Worm (Caenorhabditis elegans) whole organism, L1 larva: ENCODE results near the gene best-24.

ENCODE experiments used
- C04F5.9 ChIP-seq: sonication (generic microtip); optimal IDR thresholded peaks from 2 replicates; lab custom pipeline; 2016; ENCODE audit warnings: missing genetic modification characterization, missing compliant biosample characterization
- C34B4.2 ChIP-seq: sonication (generic microtip); optimal IDR thresholded peaks from 2 replicates; lab custom pipeline; 2017; ENCODE audit warnings: mild to moderate bottlenecking, missing genetic modification characterization, missing compliant biosample characterization
- Y116A8C.19 ChIP-seq: sonication (generic microtip); optimal IDR thresholded peaks from 2 replicates; lab custom pipeline; 2016; ENCODE audit warnings: missing compliant biosample characterization, missing genetic modification characterization, borderline replicate concordance
- aha-1 ChIP-seq: fragments of 150-350 bp; optimal IDR thresholded peaks from 2 replicates; lab custom pipeline; 2014; ENCODE audit warnings: missing biosample characterization, missing genetic modification characterization
- alr-1 ChIP-seq: fragments of 200-800 bp; sonication (Bioruptor generic); optimal IDR thresholded peaks from 2 replicates; lab custom pipeline; 2018; ENCODE audit warnings: borderline replicate concordance, mild to moderate bottlenecking, missing genetic modification characterization, missing compliant biosample characterization
- aly-2 ChIP-seq: fragments of 150-350 bp; optimal IDR thresholded peaks from 2 replicates; lab custom pipeline; 2014; ENCODE audit warnings: missing biosample characterization, missing genetic modification characterization
- blmp-1 ChIP-seq: fragments of 150-350 bp; optimal IDR thresholded peaks from 2 replicates; lab custom pipeline; 2014; ENCODE audit warnings: missing biosample characterization, missing genetic modification characterization
- ceh-63 ChIP-seq: fragments of 200-800 bp; sonication (Bioruptor generic); optimal IDR thresholded peaks from 2 replicates; lab custom pipeline; 2018; ENCODE audit warnings: mild to moderate bottlenecking, missing genetic modification characterization, missing compliant biosample characterization
- ceh-82 ChIP-seq, 3 experiments: fragments of 150-350 bp in 1 of 3; sonication (generic microtip) in 2 of 3; optimal IDR thresholded peaks; 2 replicates each; lab custom pipeline; 2014 to 2017; ENCODE audit warnings: missing biosample characterization in 3 of 3, missing genetic modification characterization in 3 of 3
- efl-1 ChIP-seq, 4 experiments: fragments of 150-350 bp; optimal IDR thresholded peaks in 3 of 4; peaks in 1 of 4; 1 replicate in 1 of 4; 2 replicates in 3 of 4; lab custom pipeline; 2014; ENCODE audit warnings: missing biosample characterization in 2 of 4, missing genetic modification characterization in 2 of 4, missing genetic modification reagents in 2 of 4
- efl-3 ChIP-seq: fragments of 200-800 bp; sonication (Bioruptor generic); optimal IDR thresholded peaks from 2 replicates; lab custom pipeline; 2018; ENCODE audit warnings: mild to moderate bottlenecking, missing genetic modification characterization, missing compliant biosample characterization
- egl-27 ChIP-seq, 2 experiments: fragments of 150-350 bp in 1 of 2; sonication (generic microtip); optimal IDR thresholded peaks; 3 replicates each; lab custom pipeline; 2017 to 2018; ENCODE audit warnings: missing biosample characterization in 2 of 2, missing genetic modification characterization in 2 of 2, missing genetic modification reagents in 2 of 2
- elt-3 ChIP-seq, 6 experiments: fragments of 150-350 bp in 1 of 6; sonication (generic microtip); optimal IDR thresholded peaks; 2 replicates each; lab custom pipeline; 2017 to 2018; ENCODE audit warnings: missing biosample characterization in 6 of 6, missing genetic modification characterization in 6 of 6, inconsistent platforms in 1 of 6
- fos-1 ChIP-seq: fragments of 150-350 bp; optimal IDR thresholded peaks from 2 replicates; lab custom pipeline; 2014; ENCODE audit warnings: missing biosample characterization, missing genetic modification characterization
- grh-1 ChIP-seq: fragments of 200-800 bp; sonication (Bioruptor generic); IDR thresholded peaks from 2 replicates; pipeline ENCODE4 v1.3.6; 2022; ENCODE audit warnings: missing genetic modification reagents, missing genetic modification characterization, missing compliant biosample characterization
- hlh-17 ChIP-seq: fragments of 200-800 bp; sonication (Bioruptor generic); optimal IDR thresholded peaks from 2 replicates; lab custom pipeline; 2018; ENCODE audit warnings: missing genetic modification characterization, mild to moderate bottlenecking, missing compliant biosample characterization, moderate library complexity, borderline replicate concordance
- irx-1 ChIP-seq: sonication (generic microtip); optimal IDR thresholded peaks from 2 replicates; lab custom pipeline; 2016; ENCODE audit warnings: missing genetic modification characterization, missing compliant biosample characterization
- isw-1 ChIP-seq: fragments of 200-800 bp; sonication (Bioruptor generic); IDR thresholded peaks from 2 replicates; pipeline ENCODE4 v1.3.6; 2022; ENCODE audit warnings: missing genetic modification characterization, missing compliant biosample characterization
- lin-35 ChIP-seq, 2 experiments: fragments of 150-350 bp; optimal IDR thresholded peaks; 2 replicates each; lab custom pipeline; 2014; ENCODE audit warnings: missing biosample characterization in 2 of 2, missing genetic modification characterization in 2 of 2, missing genetic modification reagents in 2 of 2
- lin-39 ChIP-seq: fragments of 150-350 bp; optimal IDR thresholded peaks from 2 replicates; lab custom pipeline; 2014; ENCODE audit warnings: missing biosample characterization, missing genetic modification reagents, missing genetic modification characterization
- lir-3 ChIP-seq: sonication (generic microtip); optimal IDR thresholded peaks from 2 replicates; lab custom pipeline; 2016; ENCODE audit warnings: mild to moderate bottlenecking, missing genetic modification characterization, moderate library complexity, missing compliant biosample characterization; ENCODE audit not compliant: poor library complexity
- lsy-2 ChIP-seq, 2 experiments: fragments of 150-350 bp; optimal IDR thresholded peaks; 2 replicates each; lab custom pipeline; 2014; ENCODE audit warnings: missing biosample characterization in 2 of 2, missing genetic modification characterization in 2 of 2
- mdl-1 ChIP-seq, 2 experiments: fragments of 150-350 bp; optimal IDR thresholded peaks; 2 replicates each; lab custom pipeline; 2014 to 2017; ENCODE audit warnings: missing biosample characterization in 2 of 2, missing genetic modification characterization in 2 of 2, inconsistent platforms in 1 of 2
- nhr-12 ChIP-seq: sonication (generic microtip); optimal IDR thresholded peaks from 2 replicates; lab custom pipeline; 2017; ENCODE audit warnings: missing biosample characterization, missing genetic modification characterization
- nhr-20 ChIP-seq: sonication (generic microtip); optimal IDR thresholded peaks from 2 replicates; lab custom pipeline; 2016; ENCODE audit warnings: mild to moderate bottlenecking, missing genetic modification characterization, missing compliant biosample characterization
- nhr-28 ChIP-seq: fragments of 150-350 bp; optimal IDR thresholded peaks from 2 replicates; lab custom pipeline; 2014; ENCODE audit warnings: missing biosample characterization, missing genetic modification characterization
- nhr-71 ChIP-seq: sonication (generic microtip); optimal IDR thresholded peaks from 2 replicates; lab custom pipeline; 2016; ENCODE audit warnings: mild to moderate bottlenecking, missing genetic modification characterization, moderate library complexity, missing compliant biosample characterization
- nhr-77 ChIP-seq: fragments of 150-350 bp; optimal IDR thresholded peaks from 2 replicates; lab custom pipeline; 2014; ENCODE audit warnings: missing biosample characterization, missing genetic modification characterization
- nhr-84 ChIP-seq: sonication (generic microtip); optimal IDR thresholded peaks from 2 replicates; lab custom pipeline; 2017; ENCODE audit warnings: missing biosample characterization, missing genetic modification characterization
- nhr-85 ChIP-seq: sonication (generic microtip); peaks from one replicate; lab custom pipeline; 2016; ENCODE audit warnings: missing genetic modification characterization, inconsistent platforms, missing compliant biosample characterization
- nhr-90 ChIP-seq: sonication (generic microtip); optimal IDR thresholded peaks from 2 replicates; lab custom pipeline; 2016; ENCODE audit warnings: mild to moderate bottlenecking, missing genetic modification characterization, missing compliant biosample characterization; ENCODE audit not compliant: poor library complexity
- pax-3 ChIP-seq: fragments of 200-800 bp; sonication (Bioruptor generic); optimal IDR thresholded peaks from 2 replicates; lab custom pipeline; 2018; ENCODE audit warnings: mild to moderate bottlenecking, missing genetic modification characterization, moderate library complexity, missing compliant biosample characterization
- pqm-1 ChIP-seq: sonication (generic microtip); optimal IDR thresholded peaks from 3 replicates; lab custom pipeline; 2017; ENCODE audit warnings: missing biosample characterization, missing genetic modification characterization
- rnt-1 ChIP-seq: sonication (generic microtip); optimal IDR thresholded peaks from 2 replicates; lab custom pipeline; 2016; ENCODE audit warnings: mild to moderate bottlenecking, missing genetic modification characterization, moderate library complexity, missing compliant biosample characterization
- snpc-4 ChIP-seq: fragments of 150-350 bp; optimal IDR thresholded peaks from 2 replicates; lab custom pipeline; 2014; ENCODE audit warnings: missing biosample characterization, missing genetic modification characterization
- sptf-1 ChIP-seq: fragments of 150-350 bp; optimal IDR thresholded peaks from 2 replicates; lab custom pipeline; 2014; ENCODE audit warnings: missing biosample characterization, missing genetic modification characterization
- swsn-7 ChIP-seq: sonication (generic microtip); optimal IDR thresholded peaks from 2 replicates; lab custom pipeline; 2016; ENCODE audit warnings: missing genetic modification characterization, missing compliant biosample characterization
- tbx-2 ChIP-seq: sonication (generic microtip); optimal IDR thresholded peaks from 2 replicates; lab custom pipeline; 2016; ENCODE audit warnings: missing genetic modification characterization, missing compliant biosample characterization
- unc-30 ChIP-seq: sonication (generic microtip); optimal IDR thresholded peaks from 2 replicates; lab custom pipeline; 2017; ENCODE audit warnings: missing biosample characterization, missing genetic modification characterization
- unc-62 ChIP-seq: fragments of 150-350 bp; optimal IDR thresholded peaks from 2 replicates; lab custom pipeline; 2014; ENCODE audit warnings: missing biosample characterization, missing genetic modification reagents, missing genetic modification characterization
- unc-86 ChIP-seq: sonication (generic microtip); optimal IDR thresholded peaks from 2 replicates; lab custom pipeline; 2016; ENCODE audit warnings: missing genetic modification characterization, missing compliant biosample characterization
- vab-15 ChIP-seq: sonication (generic microtip); optimal IDR thresholded peaks from 2 replicates; lab custom pipeline; 2017; ENCODE audit warnings: missing genotype, mild to moderate bottlenecking, missing genetic modification characterization, missing compliant biosample characterization
- xbp-1 ChIP-seq: sonication (generic microtip); optimal IDR thresholded peaks from 2 replicates; lab custom pipeline; 2016; ENCODE audit warnings: missing genetic modification characterization, missing compliant biosample characterization
- zag-1 ChIP-seq: fragments of 150-350 bp; optimal IDR thresholded peaks from 2 replicates; lab custom pipeline; 2014; ENCODE audit warnings: missing biosample characterization, missing genetic modification characterization

The best-24 gene

ce11 chrIII:7897733-7898132 is 3.1 kb upstream of the best-24 start (continued):
- peak in 1 of 2 experiments; percentile 49 for TF ChIP-seq lin-35 (GFP tag; optimal IDR thresholded peaks at IDR 0.05; lab: Kevin White, UChicago)
- TF ChIP-seq Y116A8C.19 (tag; lab: Kevin White, UChicago): no peak
- no peak for TF ChIP-seq nhr-84 (tag; lab: Kevin White, UChicago)
- TF ChIP-seq ceh-82 (tag; optimal IDR thresholded peaks at IDR 0.05; lab: Kevin White, UChicago): no peak
- TF ChIP-seq aly-2: no peak
- TF ChIP-seq egl-27 (tag; optimal IDR thresholded peaks at IDR 0.05; lab: Kevin White, UChicago): no peak
- TF ChIP-seq C04F5.9: no peak
- no peak for TF ChIP-seq irx-1 (tag; lab: Kevin White, UChicago)
- TF ChIP-seq unc-62 (GFP tag; lab: Kevin White, UChicago): no peak
- no peak for TF ChIP-seq efl-1 (optimal IDR thresholded peaks at IDR 0.05; lab: Kevin White, UChicago)
- TF ChIP-seq efl-1 (GFP tag; optimal IDR thresholded peaks at IDR 0.05 in 1 of 2; lab: Kevin White, UChicago): peak in 1 of 2 experiments; percentile 87
- TF ChIP-seq xbp-1 (tag; lab: Kevin White, UChicago): no peak
- no peak for TF ChIP-seq C34B4.2 (tag; lab: Kevin White, UChicago)
- no peak for TF ChIP-seq lin-39 (tag; lab: Kevin White, UChicago)
- no peak for TF ChIP-seq nhr-77
- no peak for TF ChIP-seq nhr-12 (tag; lab: Kevin White, UChicago)
- TF ChIP-seq fos-1 (tag; lab: Kevin White, UChicago): no peak
- no peak for TF ChIP-seq pqm-1 (tag; lab: Kevin White, UChicago)
- no peak for TF ChIP-seq pax-3 (tag; lab: Kevin White, UChicago)
- peak; percentile 25 to 88 for TF ChIP-seq lsy-2 (tag; optimal IDR thresholded peaks at IDR 0.05; lab: Kevin White, UChicago)
- TF ChIP-seq efl-3 (GFP tag; lab: Kevin White, UChicago): no peak
- no peak for TF ChIP-seq snpc-4 (tag; lab: Kevin White, UChicago)
- peak; percentile 83 for TF ChIP-seq grh-1
- TF ChIP-seq unc-86 (tag; lab: Kevin White, UChicago): no peak
- peak in 5 of 6 experiments; percentile 27 to 85 (median 48) for TF ChIP-seq elt-3 (tag; optimal IDR thresholded peaks at IDR 0.05; lab: Kevin White, UChicago)
- TF ChIP-seq nhr-85 (tag; lab: Kevin White, UChicago): peak; percentile 95
- no peak for TF ChIP-seq lir-3
- no peak for TF ChIP-seq ceh-63 (GFP tag; lab: Kevin White, UChicago)
- TF ChIP-seq blmp-1 (tag; lab: Kevin White, UChicago): peak; percentile 55
- TF ChIP-seq aha-1 (tag; lab: Kevin White, UChicago): no peak
- TF ChIP-seq nhr-71: peak; percentile 75
- no peak for TF ChIP-seq mdl-1 (tag; optimal IDR thresholded peaks at IDR 0.05; lab: Kevin White, UChicago)
- TF ChIP-seq nhr-28 (tag; lab: Kevin White, UChicago): no peak
- TF ChIP-seq isw-1: no peak
- TF ChIP-seq hlh-17 (GFP tag; lab: Kevin White, UChicago): no peak
- TF ChIP-seq alr-1: no peak
- TF ChIP-seq sptf-1 (tag; lab: Kevin White, UChicago): no peak
- peak; percentile 71 for TF ChIP-seq nhr-90 (tag; lab: Kevin White, UChicago)
- TF ChIP-seq zag-1: no peak
- peak; percentile 81 for TF ChIP-seq nhr-20 (tag; lab: Kevin White, UChicago)
- no peak for TF ChIP-seq rnt-1 (tag; lab: Kevin White, UChicago)
- TF ChIP-seq tbx-2 (tag; lab: Kevin White, UChicago): peak; percentile 62
- no peak for TF ChIP-seq vab-15 (tag; lab: Kevin White, UChicago)
- no peak for TF ChIP-seq swsn-7 (tag; lab: Kevin White, UChicago)
- TF ChIP-seq unc-30 (tag; lab: Kevin White, UChicago): no peak
